Fruit fly (Drosophila melanogaster): ENCODE measurements around the gene GstT4.

The GstT4 gene

DNA sequence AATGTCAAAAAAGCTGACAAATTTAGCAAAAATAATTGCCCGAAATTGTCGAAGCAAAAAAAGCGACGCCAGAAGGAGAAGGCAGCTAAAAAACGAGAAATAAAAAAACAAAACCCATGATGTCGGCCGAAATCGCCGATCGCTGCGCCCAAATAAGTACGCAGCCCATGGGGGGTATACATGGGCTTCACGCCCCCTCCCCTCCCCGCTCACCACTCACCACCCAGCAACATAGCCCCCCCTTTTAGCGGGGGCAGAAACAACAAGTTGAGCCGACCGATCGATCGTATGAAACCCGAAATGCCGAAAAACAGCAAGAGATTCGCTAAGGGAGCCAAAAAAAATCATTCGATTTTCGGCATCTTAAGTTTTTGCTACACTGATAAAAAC, 8.6 kb upstream of the GstT4 start:
- TF ChIP-seq Eip78C (GFP tag) (no peak), fkh (GFP tag; optimal IDR thresholded peaks at IDR 0.05) (peak; percentile 39), Sox15 (GFP tag; optimal IDR thresholded peaks at IDR 0.05) (no peak), CG7368 (GFP tag; optimal IDR thresholded peaks at IDR 0.05) (no peak), vri (GFP tag; optimal IDR thresholded peaks at IDR 0.05) (no peak), Eip75B (GFP tag; optimal IDR thresholded peaks at IDR 0.05) (no peak), CG16779 (tag; optimal IDR thresholded peaks at IDR 0.05) (no peak), Smox (GFP tag; optimal IDR thresholded peaks at IDR 0.05) (no peak), CG6163 (GFP tag; IDR thresholded peaks at IDR 0.05) (peak; percentile 45; the same call in 1 of the 3 replicates), dsx (GFP tag; optimal IDR thresholded peaks at IDR 0.05; ENCODE audit: poor library complexity, severe bottlenecking) (no peak), CG15336 (GFP tag; IDR thresholded peaks at IDR 0.05) (no peak), Hr39 (GFP tag; optimal IDR thresholded peaks at IDR 0.05) (no peak), CG3919 (GFP tag; optimal IDR thresholded peaks at IDR 0.05) (no peak), CG6792 (GFP tag; optimal IDR thresholded peaks at IDR 0.05) (no peak), CG3032 (tag; optimal IDR thresholded peaks at IDR 0.05) (no peak), CG11294 (GFP tag; IDR thresholded peaks at IDR 0.05) (no peak), spab (GFP tag; optimal IDR thresholded peaks at IDR 0.05) (no peak), dac (GFP tag; optimal IDR thresholded peaks at IDR 0.05) (no peak), CG34406 (GFP tag; optimal IDR thresholded peaks at IDR 0.05) (no peak), cyc (GFP tag; optimal IDR thresholded peaks at IDR 0.05) (no peak), eg (GFP tag; IDR thresholded peaks at IDR 0.05) (peak; percentile 62; the same call in 2 of the 3 replicates), CG6808 (GFP tag; optimal IDR thresholded peaks at IDR 0.05) (no peak), CG4318 (GFP tag; optimal IDR thresholded peaks at IDR 0.05) (no peak), CG6854 (GFP tag; optimal IDR thresholded peaks at IDR 0.05) (peak; percentile 100), CG11902 (GFP tag; optimal IDR thresholded peaks at IDR 0.05) (no peak)

DNA sequence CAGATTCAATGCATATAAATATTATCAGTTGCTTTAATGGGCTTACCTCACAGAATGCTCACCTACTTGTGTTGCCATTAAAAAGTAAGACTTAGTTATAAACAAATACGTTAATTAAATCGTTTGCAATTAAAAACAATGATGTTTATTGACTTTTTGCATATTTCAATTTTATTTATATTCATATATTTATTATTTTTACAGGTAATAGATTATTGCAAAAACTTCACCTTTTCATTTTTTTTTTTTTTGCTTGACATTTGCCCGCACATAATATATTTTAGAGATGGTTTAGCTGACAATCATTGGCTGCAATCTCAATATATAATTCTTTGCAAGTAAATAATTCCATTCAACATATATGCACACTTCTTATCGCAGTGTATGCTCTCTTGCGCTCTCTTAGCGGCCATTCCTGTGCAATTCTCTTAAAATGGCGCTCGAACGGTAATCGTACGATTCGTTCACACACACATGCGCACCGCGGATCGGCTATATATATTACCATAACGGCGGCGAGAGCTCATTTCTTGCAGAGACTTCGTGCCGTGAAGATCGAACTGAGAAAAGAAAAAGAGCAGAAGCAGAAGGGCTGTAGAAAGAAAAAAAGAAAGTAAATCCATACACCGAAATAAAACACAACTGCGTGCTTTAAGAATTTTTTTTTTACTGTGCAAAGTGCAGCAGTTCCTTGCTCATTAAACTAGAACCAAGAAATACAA, 8.0 kb upstream of the GstT4 start, which contains the start of gene Bcat:
Gene Bcat (plus strand): TSS at position 522 of the 722 bp plus-strand sequence.
- peak; percentile 80 for TF ChIP-seq CG34406 (GFP tag; optimal IDR thresholded peaks at IDR 0.05)
- TF ChIP-seq CG11762 (GFP tag; optimal IDR thresholded peaks at IDR 0.05; ENCODE audit: insufficient read depth): peak; percentile 40
- no peak for TF ChIP-seq CG9139 (GFP tag; optimal IDR thresholded peaks at IDR 0.05)
- TF ChIP-seq Sox15 (GFP tag; optimal IDR thresholded peaks at IDR 0.05): peak; percentile 72
- TF ChIP-seq OdsH (GFP tag; optimal IDR thresholded peaks at IDR 0.05): peak; percentile 62
- TF ChIP-seq Eip78C (GFP tag): peak; percentile 86
- TF ChIP-seq CG8319 (GFP tag; optimal IDR thresholded peaks at IDR 0.05): peak; percentile 25
- peak; percentile 87 for TF ChIP-seq CG32006 (GFP tag; optimal IDR thresholded peaks at IDR 0.05)
- TF ChIP-seq CG3032 (tag; optimal IDR thresholded peaks at IDR 0.05): peak; percentile 12
- peak; percentile 26 for TF ChIP-seq Ets96B (tag; optimal IDR thresholded peaks at IDR 0.05)
- TF ChIP-seq Sox102F (GFP tag; optimal IDR thresholded peaks at IDR 0.05): peak; percentile 69
- TF ChIP-seq CG6808 (GFP tag; optimal IDR thresholded peaks at IDR 0.05): peak; percentile 45
- TF ChIP-seq Eip93F (GFP tag; optimal IDR thresholded peaks at IDR 0.05): no peak
- TF ChIP-seq Ets21C (GFP tag; optimal IDR thresholded peaks at IDR 0.05): peak; percentile 47
- peak; percentile 67 for TF ChIP-seq CG10631 (GFP tag; optimal IDR thresholded peaks at IDR 0.05)
- TF ChIP-seq Hr4 (GFP tag; optimal IDR thresholded peaks at IDR 0.05): peak; percentile 65
- TF ChIP-seq Hr39 (GFP tag; optimal IDR thresholded peaks at IDR 0.05): peak; percentile 67
- peak; percentile 52 for TF ChIP-seq CG16779 (tag; optimal IDR thresholded peaks at IDR 0.05)
- peak; percentile 38; the same call in 2 of the 3 replicates for TF ChIP-seq CG8119 (GFP tag; IDR thresholded peaks at IDR 0.05)
- TF ChIP-seq CG11294 (GFP tag; IDR thresholded peaks at IDR 0.05): peak; percentile 22; the same call in 1 of the 2 replicates
- peak; percentile 81 for TF ChIP-seq CG6854 (GFP tag; optimal IDR thresholded peaks at IDR 0.05)
- TF ChIP-seq Blimp-1 (GFP tag; optimal IDR thresholded peaks at IDR 0.05): peak; percentile 57
- TF ChIP-seq svp (GFP tag): peak; percentile 87
- TF ChIP-seq achi (GFP tag; optimal IDR thresholded peaks at IDR 0.05): peak; percentile 62
- TF ChIP-seq CG4318 (GFP tag; optimal IDR thresholded peaks at IDR 0.05): peak; percentile 74
- peak; percentile 34 to 35 for TF ChIP-seq ss (GFP tag; optimal IDR thresholded peaks at IDR 0.05)
- TF ChIP-seq pdm3 (GFP tag; optimal IDR thresholded peaks at IDR 0.05): peak; percentile 64
- TF ChIP-seq net (GFP tag; optimal IDR thresholded peaks at IDR 0.05): peak; percentile 68
- TF ChIP-seq Met (GFP tag; optimal IDR thresholded peaks at IDR 0.05): peak; percentile 72
- peak; percentile 42 for TF ChIP-seq dac (GFP tag; optimal IDR thresholded peaks at IDR 0.05)
- peak; percentile 26 for TF ChIP-seq dsx (GFP tag; optimal IDR thresholded peaks at IDR 0.05; ENCODE audit: poor library complexity, severe bottlenecking)
- peak; percentile 60 for TF ChIP-seq CG31627 (GFP tag; optimal IDR thresholded peaks at IDR 0.05)
- peak; percentile 64 for TF ChIP-seq CG6792 (GFP tag; optimal IDR thresholded peaks at IDR 0.05)
- TF ChIP-seq acj6 (GFP tag; optimal IDR thresholded peaks at IDR 0.05): peak; percentile 66
- peak; percentile 60 for TF ChIP-seq Sox14 (GFP tag; optimal IDR thresholded peaks at IDR 0.05)
